Worm (Caenorhabditis elegans): ENCODE results near the gene qns-1.

The qns-1 gene

DNA sequence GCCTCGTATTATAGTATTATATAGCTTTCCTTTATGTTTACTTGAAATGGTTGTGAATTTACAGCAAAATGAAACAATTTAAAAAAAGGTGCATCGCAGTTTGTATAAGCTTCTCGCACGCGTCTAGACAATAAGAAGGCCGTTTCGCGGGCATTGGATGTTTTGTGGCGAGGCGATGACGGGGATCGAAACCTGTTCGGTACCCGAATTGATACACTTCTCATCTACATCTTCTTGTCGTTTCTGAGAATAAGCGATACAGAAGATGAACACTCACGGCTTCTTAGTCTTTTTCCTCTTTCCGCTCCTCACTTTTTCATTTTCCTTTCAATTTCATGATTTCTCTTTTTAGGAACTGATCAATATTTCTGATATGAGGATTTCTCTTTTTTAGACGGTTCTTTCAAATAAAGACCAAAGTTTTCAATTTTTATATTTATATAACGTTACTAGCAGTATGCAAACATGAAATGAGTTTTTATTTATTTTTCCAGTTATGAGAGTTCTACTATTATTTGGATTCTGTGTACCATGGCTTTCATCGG is 26.6 kb upstream of the qns-1 start, which contains the start of gene F01G10.10:
F01G10.10 (plus strand) TSS at position 495 of the 545 bp plus-strand sequence.
- no peak for TF ChIP-seq ztf-28 (GFP tag; IDR thresholded peaks at IDR 0.05)
- no peak for TF ChIP-seq madf-10 (tag; optimal IDR thresholded peaks at IDR 0.05)
- no peak for TF ChIP-seq egl-44 (GFP tag; IDR thresholded peaks at IDR 0.05)
- no peak for TF ChIP-seq ztf-3 (GFP tag; optimal IDR thresholded peaks at IDR 0.05)
- peak; percentile 25; the same call in 1 of the 2 replicates for TF ChIP-seq F33H1.4 (GFP tag; IDR thresholded peaks at IDR 0.05)
- TF ChIP-seq ceh-27 (GFP tag; optimal IDR thresholded peaks at IDR 0.05), result no peak
- no peak for TF ChIP-seq cebp-1 (GFP tag; IDR thresholded peaks at IDR 0.05)
- TF ChIP-seq cebp-1 (tag; optimal IDR thresholded peaks at IDR 0.05), result peak; percentile 8
- TF ChIP-seq ztf-22 (GFP tag; optimal IDR thresholded peaks at IDR 0.05), result peak; percentile 17
- peak; percentile 3 for TF ChIP-seq attf-5 (GFP tag; optimal IDR thresholded peaks at IDR 0.05)
- TF ChIP-seq nfyb-1 (GFP tag; IDR thresholded peaks at IDR 0.05), result peak; percentile 10; the same call in 1 of the 2 replicates
- TF ChIP-seq hmg-20 (GFP tag; IDR thresholded peaks at IDR 0.05), result no peak
- TF ChIP-seq D2030.7 (GFP tag; IDR thresholded peaks at IDR 0.05), result peak; percentile 43
- TF ChIP-seq hmg-1.2 (GFP tag; IDR thresholded peaks at IDR 0.05), result peak; percentile 47
- TF ChIP-seq ets-4 (GFP tag; optimal IDR thresholded peaks at IDR 0.05), result no peak
- no peak for TF ChIP-seq bed-2 (GFP tag; IDR thresholded peaks at IDR 0.05)
- 0 out of 2 replicates have a peak, but pooled peaks have one; percentile 64 for TF ChIP-seq ztf-25 (GFP tag; IDR thresholded peaks at IDR 0.05)
- TF ChIP-seq zfh-2 (GFP tag; conservative IDR thresholded peaks at IDR 0.05), result no peak
- TF ChIP-seq attf-6 (GFP tag; IDR thresholded peaks at IDR 0.05), result peak; percentile 48; the same call in 1 of the 2 replicates
- peak; percentile 7 for TF ChIP-seq ztf-26 (tag; optimal IDR thresholded peaks at IDR 0.05)
- peak in 1 of 2 experiments; percentile 31 for TF ChIP-seq rec-8 (tag; optimal IDR thresholded peaks at IDR 0.05)
- TF ChIP-seq ceh-91 (GFP tag; IDR thresholded peaks at IDR 0.05), result peak; percentile 69; the same call in 1 of the 2 replicates
- TF ChIP-seq C17E4.6 (GFP tag; IDR thresholded peaks at IDR 0.05), result peak; percentile 37; the same call in 1 of the 2 replicates
- TF ChIP-seq hrde-1 (tag; optimal IDR thresholded peaks at IDR 0.05; ENCODE audit: borderline replicate concordance), result peak; percentile 72
- peak; percentile 60 for TF ChIP-seq dox-1 (GFP tag; IDR thresholded peaks at IDR 0.05)
- TF ChIP-seq F37B4.10 (GFP tag; IDR thresholded peaks at IDR 0.05), result 0 out of 2 replicates have a peak, but pooled peaks have one; percentile 43
- TF ChIP-seq lin-54 (GFP tag; optimal IDR thresholded peaks at IDR 0.05), result peak; percentile 30
- TF ChIP-seq sdz-38 (tag; optimal IDR thresholded peaks at IDR 0.05), result no peak
- TF ChIP-seq madf-6 (GFP tag; IDR thresholded peaks at IDR 0.05), result peak; percentile 74
- TF ChIP-seq B0336.3 (GFP tag; IDR thresholded peaks at IDR 0.05), result peak; percentile 86
- TF ChIP-seq rcor-1 (GFP tag; IDR thresholded peaks at IDR 0.05), result peak; percentile 49
- TF ChIP-seq lir-1 (GFP tag; conservative IDR thresholded peaks at IDR 0.05), result no peak
- TF ChIP-seq efl-1 (GFP tag; optimal IDR thresholded peaks at IDR 0.05), result peak; percentile 53
- peak; percentile 19 for TF ChIP-seq ama-1 (optimal IDR thresholded peaks at IDR 0.05)
- TF ChIP-seq ama-1 (GFP tag; optimal IDR thresholded peaks at IDR 0.05), result no peak
- TF ChIP-seq ceh-100 (GFP tag; IDR thresholded peaks at IDR 0.05), result no peak
- peak; percentile 1 for TF ChIP-seq tbp1 (GFP tag; optimal IDR thresholded peaks at IDR 0.05)
- TF ChIP-seq nhr-90 (tag; optimal IDR thresholded peaks at IDR 0.05), result peak; percentile 8
- peak in 1 of 2 experiments; percentile 26 for TF ChIP-seq let-607 (tag; optimal IDR thresholded peaks at IDR 0.05)
- TF ChIP-seq die-1 (tag; optimal IDR thresholded peaks at IDR 0.05), result peak; percentile 23
- no peak for TF ChIP-seq dpff-1 (tag; optimal IDR thresholded peaks at IDR 0.05)
- peak; percentile 56; the same call in 1 of the 2 replicates for TF ChIP-seq lin-26 (GFP tag; IDR thresholded peaks at IDR 0.05)
- no peak for TF ChIP-seq nhr-120 (GFP tag; IDR thresholded peaks at IDR 0.05)
- TF ChIP-seq lin-40 (tag; optimal IDR thresholded peaks at IDR 0.05), result peak; percentile 20
- TF ChIP-seq F10E7.11 (tag; optimal IDR thresholded peaks at IDR 0.05), result peak; percentile 18
- TF ChIP-seq ceh-40 (GFP tag; IDR thresholded peaks at IDR 0.05), result 0 out of 2 replicates have a peak, but pooled peaks have one; percentile 23
- 0 out of 2 replicates have a peak, but pooled peaks have one; percentile 71 for TF ChIP-seq ceh-58 (GFP tag; IDR thresholded peaks at IDR 0.05)
- TF ChIP-seq madf-3 (GFP tag; IDR thresholded peaks at IDR 0.05), result peak; percentile 82; the same call in 1 of the 2 replicates

Measured in whole organism, young adult.